Worm (Caenorhabditis elegans) whole organism, L3 larva: ENCODE data around the gene srh-154.

Experiments
- R02D3.7 ChIP-seq: fragments of 150-350 bp; optimal IDR thresholded peaks from 2 replicates; lab custom pipeline; 2014; ENCODE audit warnings: missing biosample characterization, missing genetic modification characterization
- aly-2 ChIP-seq: fragments of 150-350 bp; optimal IDR thresholded peaks from 2 replicates; lab custom pipeline; 2014; ENCODE audit warnings: missing biosample characterization, missing genetic modification characterization
- ama-1 ChIP-seq: fragments of 150-350 bp; optimal IDR thresholded peaks from 2 replicates; lab custom pipeline; 2018
- ceh-16 ChIP-seq: sonication (generic microtip); optimal IDR thresholded peaks from 2 replicates; lab custom pipeline; 2017; ENCODE audit warnings: missing biosample characterization, missing genetic modification characterization
- ceh-82 ChIP-seq: fragments of 150-350 bp; optimal IDR thresholded peaks from 2 replicates; lab custom pipeline; 2014; ENCODE audit warnings: missing biosample characterization, missing genetic modification characterization
- ceh-9 ChIP-seq: sonication (generic microtip); optimal IDR thresholded peaks from 2 replicates; lab custom pipeline; 2018; ENCODE audit warnings: missing biosample characterization, missing genetic modification characterization
- daf-12 ChIP-seq: fragments of 150-350 bp; optimal IDR thresholded peaks from 2 replicates; lab custom pipeline; 2014; ENCODE audit warnings: missing biosample characterization, missing genetic modification reagents, missing genetic modification characterization
- egl-5 ChIP-seq: fragments of 150-350 bp; optimal IDR thresholded peaks from 2 replicates; lab custom pipeline; 2017; ENCODE audit warnings: missing biosample characterization, missing genetic modification reagents, missing genetic modification characterization, inconsistent platforms
- elt-1 ChIP-seq: fragments of 150-350 bp; optimal IDR thresholded peaks from 2 replicates; lab custom pipeline; 2014; ENCODE audit warnings: missing biosample characterization, missing genetic modification characterization
- elt-2 ChIP-seq: sonication (generic microtip); optimal IDR thresholded peaks from 2 replicates; lab custom pipeline; 2016; ENCODE audit warnings: missing genetic modification reagents, mild to moderate bottlenecking, missing genetic modification characterization, missing compliant biosample characterization
- fkh-10 ChIP-seq: sonication (generic microtip); optimal IDR thresholded peaks from 2 replicates; lab custom pipeline; 2017; ENCODE audit warnings: missing biosample characterization, missing genetic modification reagents, missing genetic modification characterization
- fkh-2 ChIP-seq: fragments of 150-350 bp; optimal IDR thresholded peaks from 2 replicates; lab custom pipeline; 2014; ENCODE audit warnings: missing biosample characterization, missing genetic modification reagents, missing genetic modification characterization
- jun-1 ChIP-seq: fragments of 150-350 bp; optimal IDR thresholded peaks from 2 replicates; lab custom pipeline; 2014; ENCODE audit warnings: missing biosample characterization, missing genetic modification reagents, missing genetic modification characterization
- lin-15B ChIP-seq: fragments of 150-350 bp; optimal IDR thresholded peaks from 2 replicates; lab custom pipeline; 2014; ENCODE audit warnings: missing biosample characterization, missing genetic modification characterization
- lin-39 ChIP-seq: fragments of 150-350 bp; optimal IDR thresholded peaks from 2 replicates; lab custom pipeline; 2018; ENCODE audit warnings: missing biosample characterization, missing genetic modification reagents, missing genetic modification characterization
- lsy-12 ChIP-seq: sonication (generic microtip); optimal IDR thresholded peaks from 2 replicates; lab custom pipeline; 2016; ENCODE audit warnings: mild to moderate bottlenecking, missing genetic modification characterization, missing compliant biosample characterization
- mdl-1 ChIP-seq: fragments of 150-350 bp; optimal IDR thresholded peaks from 2 replicates; lab custom pipeline; 2014; ENCODE audit warnings: missing biosample characterization, missing genetic modification characterization
- mml-1 ChIP-seq: fragments of 150-350 bp; sonication (generic microtip); optimal IDR thresholded peaks from 3 replicates; lab custom pipeline; 2014; ENCODE audit warnings: missing biosample characterization, missing genetic modification characterization
- nfya-1 ChIP-seq: sonication (generic microtip); optimal IDR thresholded peaks from 2 replicates; lab custom pipeline; 2017; ENCODE audit warnings: missing genetic modification characterization, mild to moderate bottlenecking, missing compliant biosample characterization, antibody characterized with exemption, moderate library complexity; ENCODE audit not compliant: insufficient read depth
- nhr-11 ChIP-seq: fragments of 150-350 bp; optimal IDR thresholded peaks from 2 replicates; lab custom pipeline; 2014; ENCODE audit warnings: missing biosample characterization, missing genetic modification characterization
- nhr-23 ChIP-seq: fragments of 150-350 bp; optimal IDR thresholded peaks from 2 replicates; lab custom pipeline; 2014; ENCODE audit warnings: missing biosample characterization, missing genetic modification reagents, missing genetic modification characterization
- nhr-237 ChIP-seq: fragments of 150-350 bp; optimal IDR thresholded peaks from 2 replicates; lab custom pipeline; 2014; ENCODE audit warnings: missing biosample characterization, missing genetic modification characterization
- nhr-25 ChIP-seq: sonication (generic microtip); optimal IDR thresholded peaks from 2 replicates; lab custom pipeline; 2017; ENCODE audit warnings: missing biosample characterization, missing genetic modification characterization
- nhr-28 ChIP-seq: fragments of 150-350 bp; optimal IDR thresholded peaks from 2 replicates; lab custom pipeline; 2014; ENCODE audit warnings: missing biosample characterization, missing genetic modification characterization
- nhr-43 ChIP-seq: sonication (generic microtip); optimal IDR thresholded peaks from 2 replicates; lab custom pipeline; 2016; ENCODE audit warnings: mild to moderate bottlenecking, missing genetic modification characterization, missing compliant biosample characterization; ENCODE audit not compliant: poor library complexity, severe bottlenecking
- nhr-76 ChIP-seq: fragments of 150-350 bp; sonication (generic microtip); optimal IDR thresholded peaks from 5 replicates; lab custom pipeline; 2014; ENCODE audit warnings: missing biosample characterization, missing genetic modification characterization
- nhr-77 ChIP-seq: fragments of 150-350 bp; optimal IDR thresholded peaks from 2 replicates; lab custom pipeline; 2014; ENCODE audit warnings: missing biosample characterization, missing genetic modification characterization
- pha-4 ChIP-seq: fragments of 150-350 bp; optimal IDR thresholded peaks from 2 replicates; lab custom pipeline; 2014; ENCODE audit warnings: missing biosample characterization, missing genetic modification reagents, missing genetic modification characterization
- pqm-1 ChIP-seq: fragments of 150-350 bp; optimal IDR thresholded peaks from 2 replicates; lab custom pipeline; 2017; ENCODE audit warnings: missing biosample characterization, missing genetic modification characterization, inconsistent platforms
- sea-2 ChIP-seq: fragments of 150-350 bp; sonication (generic microtip); optimal IDR thresholded peaks from 4 replicates; lab custom pipeline; 2014; ENCODE audit warnings: missing biosample characterization, missing genetic modification reagents, missing genetic modification characterization
- skn-1 ChIP-seq: fragments of 150-350 bp; optimal IDR thresholded peaks from 2 replicates; lab custom pipeline; 2014; ENCODE audit warnings: missing biosample characterization, missing genetic modification characterization
- tbx-2 ChIP-seq: sonication (generic microtip); optimal IDR thresholded peaks from 2 replicates; lab custom pipeline; 2016; ENCODE audit warnings: mild to moderate bottlenecking, missing genetic modification characterization, missing compliant biosample characterization
- unc-39 ChIP-seq: sonication (generic microtip); optimal IDR thresholded peaks from 4 replicates; lab custom pipeline; 2017; ENCODE audit warnings: missing biosample characterization, missing genetic modification characterization
- unc-62 ChIP-seq: fragments of 150-350 bp; sonication (generic microtip); optimal IDR thresholded peaks from 4 replicates; lab custom pipeline; 2014; ENCODE audit warnings: missing biosample characterization, missing genetic modification reagents, missing genetic modification characterization
- zag-1 ChIP-seq: fragments of 150-350 bp; optimal IDR thresholded peaks from 2 replicates; lab custom pipeline; 2014; ENCODE audit warnings: missing biosample characterization, missing genetic modification characterization
- ztf-11 ChIP-seq: fragments of 150-350 bp; optimal IDR thresholded peaks from 2 replicates; lab custom pipeline; 2014; ENCODE audit warnings: missing biosample characterization, missing genetic modification characterization
- ztf-4 ChIP-seq: fragments of 150-350 bp; optimal IDR thresholded peaks from 2 replicates; lab custom pipeline; 2014; ENCODE audit warnings: missing biosample characterization, missing genetic modification characterization

Gene srh-154

DNA sequence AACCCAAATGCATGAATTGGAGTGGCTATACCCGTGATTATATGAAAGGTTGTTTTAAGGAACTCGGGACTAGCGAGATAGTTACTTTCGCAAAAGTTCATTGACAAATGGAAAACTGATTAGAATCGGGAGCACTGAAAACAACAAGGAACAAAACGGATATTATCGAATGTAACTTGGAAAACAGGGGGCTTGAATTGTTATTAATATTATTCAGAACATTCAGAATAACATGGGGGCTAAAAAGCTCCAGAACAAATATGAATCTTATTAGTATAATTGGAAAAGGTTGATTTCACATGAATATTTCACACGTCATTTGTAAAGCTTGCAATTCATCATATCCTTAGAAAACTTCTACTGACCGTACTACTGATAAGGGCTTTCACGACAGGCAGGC lies 32.1 kb downstream of the srh-154 start, which contains the start of gene srh-235:
Gene srh-235 (minus strand): TSS at position 101 of the 400 bp plus-strand sequence.
- TF ChIP-seq jun-1 (tag; lab: Kevin White, UChicago), result no peak
- no peak for TF ChIP-seq pqm-1 (tag; lab: Kevin White, UChicago)
- no peak for TF ChIP-seq ceh-9
- TF ChIP-seq elt-1, result no peak
- no peak for TF ChIP-seq nhr-28
- TF ChIP-seq zag-1 (tag; lab: Kevin White, UChicago), result no peak
- no peak for TF ChIP-seq ceh-16 (tag; lab: Kevin White, UChicago)
- TF ChIP-seq R02D3.7, result no peak
- TF ChIP-seq daf-12 (tag; lab: Kevin White, UChicago), result no peak
- TF ChIP-seq fkh-2 (tag; lab: Kevin White, UChicago), result no peak
- TF ChIP-seq egl-5 (tag; lab: Kevin White, UChicago), result no peak
- TF ChIP-seq nfya-1 (tag; lab: Kevin White, UChicago), result no peak
- TF ChIP-seq lsy-12 (tag; lab: Kevin White, UChicago), result no peak
- TF ChIP-seq mdl-1 (tag; lab: Kevin White, UChicago), result no peak

DNA sequence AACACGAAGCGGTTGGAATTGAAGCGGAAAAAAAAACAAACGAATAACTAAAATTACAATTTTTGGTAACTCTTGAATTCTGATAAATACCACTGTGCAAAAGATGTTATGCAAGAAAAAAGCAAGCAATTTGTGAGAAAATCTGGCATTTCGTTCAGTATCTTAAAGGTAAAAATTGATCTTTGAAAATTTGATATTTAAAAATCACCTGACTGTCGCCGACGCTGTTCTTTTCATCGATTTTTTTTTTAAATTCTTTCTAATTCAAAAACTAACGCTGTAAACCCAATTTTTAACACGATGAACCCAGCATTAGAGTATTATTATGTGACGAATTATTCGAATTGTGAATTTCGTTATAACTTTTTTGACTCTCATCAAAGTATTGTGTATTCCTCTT lies 34.2 kb downstream of the srh-154 start, which contains the start of gene srh-123:
Gene srh-123 (plus strand): TSS at position 301 of the 400 bp plus-strand sequence.
- TF ChIP-seq nhr-237 (tag; lab: Kevin White, UChicago) (no peak), nhr-77 (tag; lab: Kevin White, UChicago) (no peak), elt-1 (no peak), nhr-43 (tag; lab: Kevin White, UChicago) (no peak), tbx-2 (tag; lab: Kevin White, UChicago) (no peak), pqm-1 (tag; lab: Kevin White, UChicago) (no peak), nhr-76 (tag; lab: Kevin White, UChicago) (no peak), nhr-25 (tag; lab: Kevin White, UChicago) (no peak), nhr-23 (tag; lab: Kevin White, UChicago) (no peak), nhr-11 (tag; lab: Kevin White, UChicago) (no peak), ceh-82 (tag; lab: Kevin White, UChicago) (no peak), sea-2 (GFP tag; lab: Kevin White, UChicago) (no peak)

- TF ChIP-seq sea-2 (GFP tag; lab: Kevin White, UChicago) (no peak), lin-39 (tag; lab: Kevin White, UChicago) (no peak), nhr-23 (tag; lab: Kevin White, UChicago) (no peak), egl-5 (tag; lab: Kevin White, UChicago) (no peak), ztf-11 (tag; lab: Kevin White, UChicago) (no peak), mml-1 (tag; lab: Kevin White, UChicago) (no peak), aly-2 (no peak), nfya-1 (tag; lab: Kevin White, UChicago) (no peak), unc-62 (GFP tag; lab: Kevin White, UChicago) (no peak), ceh-16 (tag; lab: Kevin White, UChicago) (no peak), lin-15B (tag; lab: Kevin White, UChicago) (no peak), mdl-1 (tag; lab: Kevin White, UChicago) (no peak), elt-2 (no peak), pha-4 (tag; lab: Kevin White, UChicago) (no peak), ceh-82 (tag; lab: Kevin White, UChicago) (no peak), ztf-4 (tag; lab: Kevin White, UChicago) (no peak), lsy-12 (tag; lab: Kevin White, UChicago) (no peak), ceh-9 (no peak), unc-39 (tag; lab: Kevin White, UChicago) (no peak), nhr-28 (no peak)
Observed at ce11 chrV:17476490-17476889, 37.0 kb downstream of the srh-154 start, which contains the start of gene srbc-61. srbc-61 (plus strand) TSS chrV:17476790.

DNA sequence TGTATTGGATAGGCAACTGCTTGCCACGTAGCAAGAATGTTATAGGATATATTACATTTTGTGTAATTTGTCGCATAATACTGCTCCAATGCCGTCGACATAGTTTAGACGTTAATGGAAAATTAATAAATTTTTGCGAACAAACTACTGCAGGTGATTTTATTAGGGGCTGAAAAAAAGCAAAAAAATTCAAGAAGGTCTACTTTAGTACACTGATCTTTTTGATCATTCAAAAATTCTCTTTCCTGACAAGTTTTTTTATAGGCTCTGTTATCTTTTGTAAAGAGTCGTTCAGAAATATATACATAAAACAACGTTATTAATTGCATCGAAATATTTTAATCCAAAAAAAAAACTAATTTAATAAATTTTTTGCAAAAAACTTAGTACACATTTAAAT lies 45.6 kb downstream of the srh-154 start, which contains the start of gene srh-111:
Gene srh-111 (minus strand): TSS at position 101 of the 400 bp plus-strand sequence.
- TF ChIP-seq ztf-4 (tag; lab: Kevin White, UChicago) (no peak), fkh-10 (GFP tag; lab: Kevin White, UChicago) (no peak), mdl-1 (tag; lab: Kevin White, UChicago) (no peak), lin-15B (tag; lab: Kevin White, UChicago) (no peak), nhr-25 (tag; lab: Kevin White, UChicago) (no peak), ama-1 (lab: Kevin White, UChicago) (no peak), jun-1 (tag; lab: Kevin White, UChicago) (no peak), skn-1 (tag; lab: Kevin White, UChicago) (no peak), elt-1 (no peak)
